Worm (Caenorhabditis elegans): Measurements from ENCODE around the gene rpl-38.

DNA sequence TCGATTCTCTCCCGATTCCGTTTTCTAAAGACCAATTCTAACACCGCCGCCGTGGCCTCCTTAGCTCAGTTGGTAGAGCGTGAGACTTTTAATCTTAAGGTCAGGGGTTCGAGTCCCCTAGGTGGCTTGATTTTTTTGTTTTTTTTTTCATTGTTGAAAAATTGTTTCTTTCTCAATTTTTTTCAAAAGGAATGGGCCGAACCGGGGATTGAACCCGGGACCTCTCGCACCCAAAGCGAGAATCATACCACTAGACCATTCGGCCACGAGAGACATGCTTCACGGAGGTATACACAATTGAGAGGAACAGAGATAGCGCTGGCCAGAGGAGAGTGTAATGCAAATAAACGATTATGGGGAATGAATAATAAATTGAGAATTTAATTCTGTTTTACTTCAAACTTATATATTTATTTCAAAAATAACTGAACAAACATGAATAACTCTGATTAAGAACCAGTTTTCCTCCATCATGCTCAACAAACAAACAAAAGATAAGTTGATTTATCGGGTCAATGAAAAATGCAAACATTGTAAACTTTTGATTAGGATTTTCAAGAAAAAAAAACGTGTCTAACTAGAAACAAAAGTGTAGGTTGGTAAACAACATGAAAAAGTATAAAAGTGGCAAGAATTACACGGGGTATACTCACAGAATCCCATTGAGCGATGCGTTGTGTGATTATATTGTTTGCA is 46.8 kb upstream of the rpl-38 start, which contains the start of gene pqn-71:
- TF ChIP-seq mep-1 (tag; optimal IDR thresholded peaks at IDR 0.05) (peak; percentile 96), snpc-4 (tag; optimal IDR thresholded peaks at IDR 0.05) (peak; percentile 27), ces-1 (GFP tag; optimal IDR thresholded peaks at IDR 0.05) (peak; percentile 36), rbr-2 (tag; optimal IDR thresholded peaks at IDR 0.05) (peak; percentile 95), ZK337.2 (GFP tag; IDR thresholded peaks at IDR 0.05) (peak; percentile 60), unc-62 (GFP tag; optimal IDR thresholded peaks at IDR 0.05 in 1 of 2) (peak in 1 of 2 experiments; percentile 15), unc-62 (tag; optimal IDR thresholded peaks at IDR 0.05) (no peak), ceh-82 (tag; optimal IDR thresholded peaks at IDR 0.05) (no peak), egl-27 (tag; optimal IDR thresholded peaks at IDR 0.05) (no peak), lsy-2 (tag; optimal IDR thresholded peaks at IDR 0.05) (no peak), aha-1 (tag) (no peak), mxl-3 (GFP tag; optimal IDR thresholded peaks at IDR 0.05) (peak; percentile 76), nhr-237 (tag; optimal IDR thresholded peaks at IDR 0.05) (peak; percentile 46), dmd-9 (GFP tag; IDR thresholded peaks at IDR 0.05) (peak; percentile 95)

Data from whole organism, L4 larva.